Worm (Caenorhabditis elegans) whole organism, early embryonic: ENCODE measurements around the gene ZK1307.7.

ENCODE experiments used
- B0310.2 ChIP-seq: sonication (generic microtip); optimal IDR thresholded peaks from 2 replicates; lab custom pipeline; 2016; ENCODE audit warnings: mild to moderate bottlenecking, missing genetic modification characterization, missing compliant biosample characterization
- F13C5.2 ChIP-seq: sonication (generic microtip); optimal IDR thresholded peaks from 2 replicates; lab custom pipeline; 2017; ENCODE audit warnings: mild to moderate bottlenecking, missing genetic modification characterization, inconsistent platforms, missing compliant biosample characterization
- aly-1 ChIP-seq: sonication (generic microtip); optimal IDR thresholded peaks from 2 replicates; lab custom pipeline; 2016; ENCODE audit warnings: missing genetic modification characterization, missing compliant biosample characterization
- ama-1 ChIP-seq: fragments of 150-350 bp; optimal IDR thresholded peaks from 2 replicates; lab custom pipeline; 2014
- ceh-13 ChIP-seq: fragments of 200-800 bp; sonication (Bioruptor generic); optimal IDR thresholded peaks from 2 replicates; lab custom pipeline; 2018; ENCODE audit warnings: mild to moderate bottlenecking, missing genetic modification characterization, missing compliant biosample characterization
- ceh-36 ChIP-seq: sonication (generic microtip); optimal IDR thresholded peaks from 2 replicates; lab custom pipeline; 2016; ENCODE audit warnings: missing genetic modification characterization, inconsistent platforms, missing compliant biosample characterization
- ets-7 ChIP-seq: sonication (generic microtip); optimal IDR thresholded peaks from 2 replicates; lab custom pipeline; 2016; ENCODE audit warnings: missing genotype, missing genetic modification characterization, missing compliant biosample characterization
- flt-1 ChIP-seq: fragments of 200-800 bp; sonication (Bioruptor generic); IDR thresholded peaks from 2 replicates; pipeline ENCODE4 v1.3.6; 2022; ENCODE audit warnings: missing genetic modification characterization, missing compliant biosample characterization
- hmbx-1 ChIP-seq: sonication (generic microtip); optimal IDR thresholded peaks from 2 replicates; lab custom pipeline; 2016; ENCODE audit warnings: mild to moderate bottlenecking, missing genetic modification characterization, missing compliant biosample characterization
- hmg-4 ChIP-seq: fragments of 200-800 bp; sonication (Bioruptor generic); optimal IDR thresholded peaks from 2 replicates; lab custom pipeline; 2018; ENCODE audit warnings: mild to moderate bottlenecking, missing genetic modification characterization, missing compliant biosample characterization
- hnd-1 ChIP-seq: sonication (generic microtip); optimal IDR thresholded peaks from 2 replicates; lab custom pipeline; 2016; ENCODE audit warnings: missing genetic modification characterization, missing compliant biosample characterization
- pes-1 ChIP-seq: fragments of 200-800 bp; sonication (Bioruptor generic); IDR thresholded peaks from 2 replicates; pipeline ENCODE4 v1.3.6; 2022; ENCODE audit warnings: missing genetic modification reagents, missing genetic modification characterization, missing compliant biosample characterization
- scrt-1 ChIP-seq: fragments of 200-800 bp; sonication (Bioruptor generic); IDR thresholded peaks from 2 replicates; pipeline ENCODE4 v1.3.6; 2022; ENCODE audit warnings: missing genetic modification characterization, missing compliant biosample characterization
- sea-1 ChIP-seq: fragments of 200-800 bp; sonication (Bioruptor generic); conservative IDR thresholded peaks from 2 replicates; pipeline ENCODE4 v1.3.6; 2022; ENCODE audit warnings: missing genetic modification characterization, missing compliant biosample characterization
- tbx-11 ChIP-seq: fragments of 200-800 bp; sonication (Bioruptor generic); IDR thresholded peaks from 2 replicates; pipeline ENCODE4 v1.3.6; 2022; ENCODE audit warnings: missing genetic modification characterization, missing compliant biosample characterization
- tbx-37 ChIP-seq: fragments of 200-800 bp; sonication (Bioruptor generic); conservative IDR thresholded peaks from 2 replicates; pipeline ENCODE4 v1.3.6; 2022; ENCODE audit warnings: missing genetic modification reagents, missing genetic modification characterization, missing compliant biosample characterization
- tra-4 ChIP-seq: sonication (generic microtip); optimal IDR thresholded peaks from 2 replicates; lab custom pipeline; 2017; ENCODE audit warnings: missing genetic modification characterization, missing compliant biosample characterization

ZK1307.7 gene

ce11 chrII:9636300-9636699, at the start of gene ZK1307.7:
ZK1307.7 (plus strand) TSS chrII:9636600.
- TF ChIP-seq aly-1 (tag; lab: Kevin White, UChicago) = no peak

- TF ChIP-seq aly-1 (tag; lab: Kevin White, UChicago) = no peak
- no peak for TF ChIP-seq hnd-1
- no peak for TF ChIP-seq tbx-11 (GFP tag; lab: Robert Waterston, UW)
- no peak for TF ChIP-seq sea-1 (GFP tag; lab: Robert Waterston, UW)
- no peak for TF ChIP-seq ceh-13
- no peak for TF ChIP-seq scrt-1 (GFP tag; lab: Robert Waterston, UW)
- TF ChIP-seq ets-7 (tag; lab: Kevin White, UChicago) = no peak
- TF ChIP-seq hmg-4 (GFP tag; lab: Kevin White, UChicago) = no peak
- TF ChIP-seq F13C5.2 (tag; lab: Kevin White, UChicago) = no peak
- TF ChIP-seq tra-4 (tag; lab: Kevin White, UChicago) = no peak
- TF ChIP-seq flt-1 = no peak
These were observed 49.6 kb upstream of the ZK1307.7 start, which contains the start of gene ugt-58 for ce11 chrII:9586734-9587209. ugt-58 (minus strand) TSS chrII:9586784.

ce11 chrII:9589667-9590066, 46.7 kb upstream of the ZK1307.7 start, which contains the start of gene eral-1:
eral-1 (minus strand) TSS chrII:9589767.
- TF ChIP-seq B0310.2 (tag; lab: Kevin White, UChicago) = no peak
- TF ChIP-seq pes-1 (GFP tag; lab: Robert Waterston, UW) = no peak
- no peak for TF ChIP-seq scrt-1 (GFP tag; lab: Robert Waterston, UW)
- no peak for TF ChIP-seq sea-1 (GFP tag; lab: Robert Waterston, UW)
- TF ChIP-seq hnd-1 = no peak
- TF ChIP-seq tra-4 (tag; lab: Kevin White, UChicago) = no peak
- TF ChIP-seq F13C5.2 (tag; lab: Kevin White, UChicago) = no peak
- no peak for TF ChIP-seq tbx-37 (GFP tag; lab: Robert Waterston, UW)
- no peak for TF ChIP-seq ama-1 (lab: Kevin White, UChicago)
- no peak for TF ChIP-seq hmbx-1 (tag; lab: Kevin White, UChicago)

- TF ChIP-seq flt-1 = no peak
- peak; percentile 43 for TF ChIP-seq F13C5.2 (tag; lab: Kevin White, UChicago)
- TF ChIP-seq tbx-37 (GFP tag; lab: Robert Waterston, UW) = peak; percentile 78
These were observed 45.3 kb upstream of the ZK1307.7 start, which contains the start of the genes E02H1.1 and tag-124 for ce11 chrII:9591071-9591470. E02H1.1 (minus strand) TSS chrII:9591164. tag-124 (plus strand) TSS chrII:9591292.

- TF ChIP-seq flt-1 (no peak), B0310.2 (tag; lab: Kevin White, UChicago) (no peak), ceh-36 (no peak), tbx-11 (GFP tag; lab: Robert Waterston, UW) (no peak), ets-7 (tag; lab: Kevin White, UChicago) (no peak), tra-4 (tag; lab: Kevin White, UChicago) (no peak), pes-1 (GFP tag; lab: Robert Waterston, UW) (no peak), hmg-4 (GFP tag; lab: Kevin White, UChicago) (no peak), scrt-1 (GFP tag; lab: Robert Waterston, UW) (no peak), sea-1 (GFP tag; lab: Robert Waterston, UW) (no peak), tbx-37 (GFP tag; lab: Robert Waterston, UW) (no peak), ama-1 (lab: Kevin White, UChicago) (no peak), F13C5.2 (tag; lab: Kevin White, UChicago) (no peak), hmbx-1 (tag; lab: Kevin White, UChicago) (no peak), ceh-13 (no peak), aly-1 (tag; lab: Kevin White, UChicago) (no peak), hnd-1 (no peak)
These were observed 43.7 kb upstream of the ZK1307.7 start, which contains the start of gene parp-2 for ce11 chrII:9592737-9593136. parp-2 (plus strand) TSS chrII:9593037.

ce11 chrII:9594924-9595323, 41.5 kb upstream of the ZK1307.7 start, which contains the start of gene E02H1.5:
E02H1.5 (plus strand) TSS chrII:9595224.
- TF ChIP-seq F13C5.2 (tag; lab: Kevin White, UChicago) (no peak), hmbx-1 (tag; lab: Kevin White, UChicago) (no peak)

ce11 chrII:9596401-9596800, 40.0 kb upstream of the ZK1307.7 start, which contains the start of gene E02H1.6:
E02H1.6 (plus strand) TSS chrII:9596701.
- TF ChIP-seq ceh-13 (no peak), ama-1 (lab: Kevin White, UChicago) (no peak), hmbx-1 (tag; lab: Kevin White, UChicago) (no peak), F13C5.2 (tag; lab: Kevin White, UChicago) (no peak), hnd-1 (no peak), tbx-11 (GFP tag; lab: Robert Waterston, UW) (no peak), tbx-37 (GFP tag; lab: Robert Waterston, UW) (no peak), tra-4 (tag; lab: Kevin White, UChicago) (no peak), pes-1 (GFP tag; lab: Robert Waterston, UW) (no peak), ceh-36 (no peak), aly-1 (tag; lab: Kevin White, UChicago) (no peak), ets-7 (tag; lab: Kevin White, UChicago) (no peak), hmg-4 (GFP tag; lab: Kevin White, UChicago) (no peak), B0310.2 (tag; lab: Kevin White, UChicago) (no peak), sea-1 (GFP tag; lab: Robert Waterston, UW) (no peak), flt-1 (no peak), scrt-1 (GFP tag; lab: Robert Waterston, UW) (no peak)

- TF ChIP-seq ets-7 (tag; lab: Kevin White, UChicago) (no peak), tbx-11 (GFP tag; lab: Robert Waterston, UW) (no peak)
These were observed 38.8 kb upstream of the ZK1307.7 start, which contains the start of gene mrpl-53 for ce11 chrII:9597516-9598047. mrpl-53 (plus strand) TSS chrII:9597622.
